Worm (Caenorhabditis elegans) whole organism, young adult: ENCODE measurements around the gene smap-1.

Experiments used
- B0035.1 ChIP-seq: sonication (generic microtip); optimal IDR thresholded peaks from 2 replicates; lab custom pipeline; 2016; ENCODE audit warnings: missing genetic modification characterization, mild to moderate bottlenecking, missing compliant biosample characterization, missing genotype, missing genetic modification reagents
- B0336.3 ChIP-seq: fragments of 200-800 bp; sonication (Bioruptor generic); IDR thresholded peaks from 2 replicates; pipeline ENCODE4 v1.3.6; 2022; ENCODE audit warnings: missing genetic modification characterization, missing compliant biosample characterization
- C17E4.6 ChIP-seq: fragments of 200-800 bp; sonication (Bioruptor generic); IDR thresholded peaks from 2 replicates; pipeline ENCODE4 v1.3.6; 2022; ENCODE audit warnings: missing genetic modification reagents, missing genetic modification characterization, missing compliant biosample characterization
- D2030.7 ChIP-seq: fragments of 200-800 bp; sonication (Bioruptor generic); IDR thresholded peaks from 2 replicates; pipeline ENCODE4 v1.3.6; 2022; ENCODE audit warnings: missing genetic modification reagents, missing genetic modification characterization, missing compliant biosample characterization
- F10E7.11 ChIP-seq: sonication (generic microtip); optimal IDR thresholded peaks from 2 replicates; lab custom pipeline; 2017; ENCODE audit warnings: mild to moderate bottlenecking, missing genetic modification characterization, moderate library complexity, missing compliant biosample characterization
- F33H1.4 ChIP-seq: fragments of 200-800 bp; sonication (Bioruptor generic); IDR thresholded peaks from 2 replicates; pipeline ENCODE4 v1.3.6; 2022; ENCODE audit warnings: missing genetic modification reagents, missing genetic modification characterization, missing compliant biosample characterization
- F57C9.4 ChIP-seq: sonication (generic microtip); optimal IDR thresholded peaks from 2 replicates; lab custom pipeline; 2017; ENCODE audit warnings: mild to moderate bottlenecking, missing genetic modification characterization, missing compliant biosample characterization
- K11D2.4 ChIP-seq: fragments of 200-800 bp; sonication (Bioruptor generic); IDR thresholded peaks from 2 replicates; pipeline ENCODE4 v1.3.6; 2022; ENCODE audit warnings: missing genetic modification reagents, missing genetic modification characterization, missing compliant biosample characterization
- Y53F4B.3 ChIP-seq: fragments of 200-800 bp; sonication (Bioruptor generic); IDR thresholded peaks from 2 replicates; pipeline ENCODE4 v1.3.6; 2022; ENCODE audit warnings: missing genetic modification reagents, missing genetic modification characterization, missing compliant biosample characterization
- Y53G8AR.9 ChIP-seq: fragments of 200-800 bp; sonication (Bioruptor generic); conservative IDR thresholded peaks from 2 replicates; pipeline ENCODE4 v1.3.6; 2022; ENCODE audit warnings: missing genetic modification reagents, missing genetic modification characterization, missing compliant biosample characterization
- Y67H2A.10 ChIP-seq: fragments of 200-800 bp; sonication (Bioruptor generic); conservative IDR thresholded peaks from 2 replicates; pipeline ENCODE4 v1.3.6; 2022; ENCODE audit warnings: missing genetic modification reagents, missing genetic modification characterization, missing compliant biosample characterization
- Y95B8A.8 ChIP-seq: fragments of 200-800 bp; sonication (Bioruptor generic); IDR thresholded peaks from 2 replicates; pipeline ENCODE4 v1.3.6; 2022; ENCODE audit warnings: missing genetic modification reagents, missing genetic modification characterization, missing compliant biosample characterization
- ama-1 ChIP-seq, 3 experiments: fragments of 150-350 bp in 1 of 3; sonication (generic microtip) in 2 of 3; optimal IDR thresholded peaks; 2 replicates each; lab custom pipeline; 2014 to 2018; ENCODE audit warnings: missing biosample characterization in 2 of 3, missing genetic modification characterization in 2 of 3, missing genetic modification reagents in 2 of 3
- bed-2 ChIP-seq: fragments of 200-800 bp; sonication (Bioruptor generic); IDR thresholded peaks from 2 replicates; pipeline ENCODE4 v1.3.6; 2022; ENCODE audit warnings: missing genetic modification reagents, missing genetic modification characterization, missing compliant biosample characterization
- ceh-100 ChIP-seq: fragments of 200-800 bp; sonication (Bioruptor generic); IDR thresholded peaks from 2 replicates; pipeline ENCODE4 v1.3.6; 2022; ENCODE audit warnings: missing genetic modification reagents, missing genetic modification characterization, missing compliant biosample characterization
- ceh-79 ChIP-seq: sonication (generic microtip); optimal IDR thresholded peaks from 2 replicates; lab custom pipeline; 2017; ENCODE audit warnings: mild to moderate bottlenecking, missing genetic modification characterization, missing compliant biosample characterization
- chd-7 ChIP-seq: sonication (generic microtip); optimal IDR thresholded peaks from 2 replicates; lab custom pipeline; 2016; ENCODE audit warnings: mild to moderate bottlenecking, missing genetic modification characterization, moderate library complexity, missing compliant biosample characterization
- efl-1 ChIP-seq: fragments of 150-350 bp; optimal IDR thresholded peaks from 2 replicates; lab custom pipeline; 2014; ENCODE audit warnings: missing biosample characterization, missing genetic modification reagents, missing genetic modification characterization
- egl-18 ChIP-seq: fragments of 200-800 bp; sonication (Bioruptor generic); IDR thresholded peaks from 2 replicates; pipeline ENCODE4 v1.3.6; 2022; ENCODE audit warnings: missing genetic modification reagents, missing genetic modification characterization, missing compliant biosample characterization
- egrh-3 ChIP-seq: fragments of 200-800 bp; sonication (Bioruptor generic); IDR thresholded peaks from 2 replicates; pipeline ENCODE4 v1.3.6; 2022; ENCODE audit warnings: missing genetic modification reagents, missing genetic modification characterization, missing compliant biosample characterization
- gei-17 ChIP-seq: fragments of 200-800 bp; sonication (Bioruptor generic); optimal IDR thresholded peaks from 2 replicates; lab custom pipeline; 2018; ENCODE audit warnings: mild to moderate bottlenecking, missing genetic modification characterization, missing compliant biosample characterization
- hsf-1 ChIP-seq: fragments of 200-800 bp; sonication (Bioruptor generic); IDR thresholded peaks from 2 replicates; pipeline ENCODE4 v1.3.6; 2022; ENCODE audit warnings: missing genetic modification reagents, missing genetic modification characterization, missing compliant biosample characterization
- lag-1 ChIP-seq: fragments of 200-800 bp; sonication (Bioruptor generic); IDR thresholded peaks from 2 replicates; pipeline ENCODE4 v1.3.6; 2022; ENCODE audit warnings: missing genetic modification reagents, missing genetic modification characterization, missing compliant biosample characterization
- lin-54 ChIP-seq: fragments of 200-800 bp; sonication (Bioruptor generic); optimal IDR thresholded peaks from 2 replicates; lab custom pipeline; 2018; ENCODE audit warnings: mild to moderate bottlenecking, missing genetic modification characterization, missing compliant biosample characterization
- lir-1 ChIP-seq: fragments of 200-800 bp; sonication (Bioruptor generic); conservative IDR thresholded peaks from 2 replicates; pipeline ENCODE4 v1.3.6; 2022; ENCODE audit warnings: missing genetic modification reagents, missing genetic modification characterization, missing compliant biosample characterization
- lsl-1 ChIP-seq: fragments of 200-800 bp; sonication (Bioruptor generic); optimal IDR thresholded peaks from 2 replicates; lab custom pipeline; 2018; ENCODE audit warnings: mild to moderate bottlenecking, missing genetic modification characterization, moderate library complexity, missing compliant biosample characterization
- madf-10 ChIP-seq: sonication (generic microtip); optimal IDR thresholded peaks from 2 replicates; lab custom pipeline; 2016; ENCODE audit warnings: mild to moderate bottlenecking, missing genetic modification characterization, missing compliant biosample characterization
- madf-6 ChIP-seq: fragments of 200-800 bp; sonication (Bioruptor generic); IDR thresholded peaks from 2 replicates; pipeline ENCODE4 v1.3.6; 2022; ENCODE audit warnings: missing genetic modification reagents, missing genetic modification characterization, missing compliant biosample characterization
- madf-8 ChIP-seq: fragments of 200-800 bp; sonication (Bioruptor generic); conservative IDR thresholded peaks from 2 replicates; pipeline ENCODE4 v1.3.6; 2022; ENCODE audit warnings: missing genetic modification reagents, missing genetic modification characterization, missing compliant biosample characterization
- nfyb-1 ChIP-seq: fragments of 200-800 bp; sonication (Bioruptor generic); IDR thresholded peaks from 2 replicates; pipeline ENCODE4 v1.3.6; 2022; ENCODE audit warnings: missing genetic modification reagents, missing genetic modification characterization, missing compliant biosample characterization
- nhr-27 ChIP-seq: fragments of 200-800 bp; sonication (Bioruptor generic); optimal IDR thresholded peaks from 2 replicates; lab custom pipeline; 2018; ENCODE audit warnings: mild to moderate bottlenecking, missing genetic modification characterization, moderate library complexity, missing compliant biosample characterization
- pha-4 ChIP-seq: fragments of 150-350 bp; sonication (generic microtip); optimal IDR thresholded peaks from 2 replicates; lab custom pipeline; 2014; ENCODE audit warnings: missing biosample characterization, missing genetic modification reagents, missing genetic modification characterization
- rcor-1 ChIP-seq: fragments of 200-800 bp; sonication (Bioruptor generic); IDR thresholded peaks from 2 replicates; pipeline ENCODE4 v1.3.6; 2022; ENCODE audit warnings: missing genetic modification reagents, missing genetic modification characterization, missing compliant biosample characterization
- rec-8 ChIP-seq, 2 experiments: sonication (generic microtip); optimal IDR thresholded peaks; 2 replicates each; lab custom pipeline; 2016; ENCODE audit warnings: mild to moderate bottlenecking in 2 of 2, missing genetic modification characterization in 2 of 2, missing genetic modification reagents in 2 of 2, missing genotype in 2 of 2, missing biosample characterization in 1 of 2, missing compliant biosample characterization in 1 of 2, moderate library complexity in 1 of 2
- sdz-38 ChIP-seq: sonication (generic microtip); optimal IDR thresholded peaks from 2 replicates; lab custom pipeline; 2016; ENCODE audit warnings: missing genotype, missing genetic modification characterization, missing compliant biosample characterization
- snpc-1.1 ChIP-seq: sonication (generic microtip); optimal IDR thresholded peaks from 2 replicates; lab custom pipeline; 2017; ENCODE audit warnings: missing genetic modification characterization, mild to moderate bottlenecking, missing compliant biosample characterization, antibody characterized with exemption, moderate library complexity, missing genotype, missing genetic modification reagents; ENCODE audit not compliant: insufficient read depth
- snpc-1.3 ChIP-seq: sonication (generic microtip); optimal IDR thresholded peaks from 2 replicates; lab custom pipeline; 2017; ENCODE audit warnings: missing genetic modification characterization, mild to moderate bottlenecking, missing compliant biosample characterization, antibody characterized with exemption, moderate library complexity, missing genotype, missing genetic modification reagents; ENCODE audit not compliant: insufficient read depth
- snpc-3.4 ChIP-seq: sonication (generic microtip); optimal IDR thresholded peaks from 2 replicates; lab custom pipeline; 2017; ENCODE audit warnings: missing genetic modification characterization, mild to moderate bottlenecking, missing compliant biosample characterization, antibody characterized with exemption, moderate library complexity, missing genotype, missing genetic modification reagents
- snpc-4 ChIP-seq, 5 experiments: fragments of 150-350 bp in 1 of 5; sonication (generic microtip) in 4 of 5; optimal IDR thresholded peaks; 2 replicates each; lab custom pipeline; 2014 to 2018; ENCODE audit warnings: missing genetic modification characterization in 5 of 5, missing biosample characterization in 3 of 5, antibody characterized with exemption in 2 of 5, mild to moderate bottlenecking in 2 of 5, missing compliant biosample characterization in 2 of 5, missing genotype in 2 of 5, moderate library complexity in 2 of 5, missing genetic modification reagents in 1 of 5
- unc-62 ChIP-seq: fragments of 150-350 bp; optimal IDR thresholded peaks from 2 replicates; lab custom pipeline; 2014; ENCODE audit warnings: missing biosample characterization, missing genetic modification reagents, missing genetic modification characterization
- zfh-2 ChIP-seq: fragments of 200-800 bp; sonication (Bioruptor generic); conservative IDR thresholded peaks from 2 replicates; pipeline ENCODE4 v1.3.6; 2022; ENCODE audit warnings: missing genetic modification reagents, missing genetic modification characterization, missing compliant biosample characterization
- zim-3 ChIP-seq: sonication (generic microtip); optimal IDR thresholded peaks from 2 replicates; lab custom pipeline; 2017; ENCODE audit warnings: mild to moderate bottlenecking, missing genetic modification characterization, moderate library complexity, missing compliant biosample characterization
- ztf-25 ChIP-seq: fragments of 200-800 bp; sonication (Bioruptor generic); IDR thresholded peaks from 2 replicates; pipeline ENCODE4 v1.3.6; 2022; ENCODE audit warnings: missing genetic modification reagents, missing genetic modification characterization, missing compliant biosample characterization

smap-1 gene

ce11 chrIII:10734511-10735233 lies 4.9 kb downstream of the smap-1 start:
- TF ChIP-seq madf-10 (no peak), pha-4 (tag; lab: Kevin White, UChicago) (peak; percentile 28)

DNA sequence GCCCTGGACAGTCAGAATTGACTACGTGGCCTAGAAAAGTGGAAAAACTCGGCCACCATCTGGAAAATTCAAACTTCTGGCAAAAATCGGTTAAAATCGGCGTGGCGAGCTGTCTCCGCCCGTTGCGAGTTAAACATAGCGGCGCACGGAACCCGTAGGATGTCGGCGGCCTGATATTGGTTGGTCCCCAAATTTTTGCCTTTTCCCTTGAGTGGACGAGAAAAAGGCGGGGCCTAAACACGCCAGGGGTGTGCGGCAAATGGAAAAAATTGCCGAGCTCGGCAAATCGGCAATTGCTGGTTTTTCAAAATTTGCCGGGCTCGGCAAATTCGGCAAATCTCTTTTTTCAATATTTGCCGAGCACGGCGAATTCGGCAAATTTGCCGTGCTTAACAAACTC lies 6.3 kb downstream of the smap-1 start:
- TF ChIP-seq unc-62 (GFP tag; lab: Kevin White, UChicago) (no peak), rcor-1 (GFP tag; lab: Robert Waterston, UW) (peak; percentile 56; the same call in 1 of the 2 replicates), ztf-25 (no peak), zfh-2 (GFP tag; lab: Robert Waterston, UW) (no peak), gei-17 (GFP tag; lab: Kevin White, UChicago) (no peak), rec-8 (tag; optimal IDR thresholded peaks at IDR 0.05; lab: Kevin White, UChicago) (no peak), bed-2 (GFP tag; lab: Robert Waterston, UW) (no peak), snpc-3.4 (tag; lab: Kevin White, UChicago) (peak; percentile 55), zim-3 (tag; lab: Kevin White, UChicago) (no peak), B0035.1 (tag; lab: Kevin White, UChicago) (no peak), F33H1.4 (GFP tag; lab: Robert Waterston, UW) (peak; percentile 53), B0336.3 (GFP tag; lab: Robert Waterston, UW) (no peak), F10E7.11 (no peak), egl-18 (GFP tag; lab: Robert Waterston, UW) (no peak), Y53G8AR.9 (peak; percentile 65; the same call in 1 of the 2 replicates), F57C9.4 (tag; lab: Kevin White, UChicago) (no peak), chd-7 (tag; lab: Kevin White, UChicago) (no peak), snpc-4 (GFP tag; optimal IDR thresholded peaks at IDR 0.05; lab: Kevin White, UChicago) (peak; percentile 85), snpc-4 (tag; optimal IDR thresholded peaks at IDR 0.05; lab: Kevin White, UChicago) (peak in 3 of 4 experiments; percentile 83 to 92 (median 88)), Y95B8A.8 (GFP tag; lab: Robert Waterston, UW) (no peak), ceh-100 (peak; percentile 51; the same call in 1 of the 2 replicates), Y53F4B.3 (GFP tag; lab: Robert Waterston, UW) (no peak), hsf-1 (GFP tag; lab: Robert Waterston, UW) (peak; percentile 67), sdz-38 (tag; lab: Kevin White, UChicago) (no peak), madf-6 (GFP tag; lab: Robert Waterston, UW) (peak; percentile 79), egrh-3 (GFP tag; lab: Robert Waterston, UW) (no peak), snpc-1.3 (tag; lab: Kevin White, UChicago) (peak; percentile 5), snpc-1.1 (tag; lab: Kevin White, UChicago) (peak; percentile 90), ama-1 (optimal IDR thresholded peaks at IDR 0.05; lab: Kevin White, UChicago) (no peak), ama-1 (GFP tag; optimal IDR thresholded peaks at IDR 0.05; lab: Kevin White, UChicago) (no peak), efl-1 (GFP tag; lab: Kevin White, UChicago) (no peak), lag-1 (GFP tag; lab: Robert Waterston, UW) (no peak), pha-4 (tag; lab: Kevin White, UChicago) (no peak), Y67H2A.10 (no peak), K11D2.4 (GFP tag; lab: Robert Waterston, UW) (no peak), madf-8 (GFP tag; lab: Robert Waterston, UW) (peak; percentile 39; the same call in 1 of the 2 replicates), ceh-79 (tag; lab: Kevin White, UChicago) (no peak), lsl-1 (GFP tag; lab: Kevin White, UChicago) (peak; percentile 58), nhr-27 (tag; lab: Kevin White, UChicago) (no peak), C17E4.6 (GFP tag; lab: Robert Waterston, UW) (0 out of 2 replicates have a peak, but pooled peaks have one; percentile 30), lin-54 (GFP tag; lab: Kevin White, UChicago) (peak; percentile 45), nfyb-1 (GFP tag; lab: Robert Waterston, UW) (0 out of 2 replicates have a peak, but pooled peaks have one; percentile 40), lir-1 (GFP tag; lab: Robert Waterston, UW) (no peak), D2030.7 (peak; percentile 92)
